Fruit fly (Drosophila melanogaster): Measurements from ENCODE around the gene ND-ASHI.
A peak's percentile ranks its signal among the peaks of the same experiment; 100 is the strongest.

ND-ASHI gene

DNA sequence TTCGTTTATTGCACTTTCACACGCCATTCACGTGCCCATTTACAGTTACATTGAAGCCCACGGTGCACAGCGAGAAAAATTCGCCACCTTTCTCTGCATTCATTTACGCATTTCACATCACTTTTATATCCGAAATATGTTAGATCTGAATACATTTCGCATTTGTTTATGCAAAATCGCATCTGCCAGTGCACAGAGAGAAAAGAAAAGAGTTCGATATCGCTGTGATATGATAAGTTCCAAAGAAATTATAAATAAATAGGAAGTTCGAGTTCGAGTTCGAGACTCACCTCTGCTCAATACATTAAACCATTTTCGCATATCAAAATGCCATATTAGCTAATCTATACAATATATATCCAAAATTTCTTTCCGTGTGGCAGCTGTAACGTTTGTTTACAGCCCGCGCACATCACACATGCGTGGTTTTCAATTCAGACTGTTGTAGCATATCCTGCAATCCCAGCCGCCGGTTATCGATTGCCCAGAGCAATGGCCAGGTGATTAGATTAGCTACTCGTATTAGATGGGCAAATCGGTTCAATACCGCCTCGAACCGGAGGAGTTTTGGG, 22.8 kb downstream of the ND-ASHI start (continued):
- TF ChIP-seq MTF-1 (GFP tag; optimal IDR thresholded peaks at IDR 0.05; ENCODE audit: borderline replicate concordance), result no peak
- TF ChIP-seq H15 (GFP tag; IDR thresholded peaks at IDR 0.05), result peak; percentile 65; the same call in 2 of the 3 replicates
- no peak for TF ChIP-seq Opbp (GFP tag; IDR thresholded peaks at IDR 0.05; ENCODE audit: partially characterized antibody)
- TF ChIP-seq CG3281 (GFP tag; optimal IDR thresholded peaks at IDR 0.05), result peak; percentile 89
- peak; percentile 70 for TF ChIP-seq NK7.1 (GFP tag; optimal IDR thresholded peaks at IDR 0.05)
- no peak for TF ChIP-seq CG2129 (GFP tag; IDR thresholded peaks at IDR 0.05; ENCODE audit: partially characterized antibody)
- peak; percentile 80 for TF ChIP-seq CG14014 (GFP tag; IDR thresholded peaks at IDR 0.05)
- peak; percentile 80 for TF ChIP-seq CG13775 (GFP tag; optimal IDR thresholded peaks at IDR 0.05)
- no peak for TF ChIP-seq pros (GFP tag; optimal IDR thresholded peaks at IDR 0.05)
- TF ChIP-seq CG17385 (GFP tag; optimal IDR thresholded peaks at IDR 0.05), result peak; percentile 82
- TF ChIP-seq dpn (GFP tag; optimal IDR thresholded peaks at IDR 0.05), result peak; percentile 83 to 87
- peak; percentile 71 for TF ChIP-seq H2.0 (GFP tag; IDR thresholded peaks at IDR 0.05)
- peak; percentile 87 for TF ChIP-seq lmd (GFP tag; IDR thresholded peaks at IDR 0.05)
- peak; percentile 87 for TF ChIP-seq CG18619 (GFP tag; optimal IDR thresholded peaks at IDR 0.05)
- peak; percentile 78 for TF ChIP-seq Bteb2 (GFP tag; optimal IDR thresholded peaks at IDR 0.05)
- TF ChIP-seq HLH3B (GFP tag; IDR thresholded peaks at IDR 0.05), result peak; percentile 79
- TF ChIP-seq CG17359 (tag; optimal IDR thresholded peaks at IDR 0.05), result peak; percentile 82
- no peak for TF ChIP-seq sr (GFP tag; IDR thresholded peaks at IDR 0.05)
- TF ChIP-seq cato (GFP tag; optimal IDR thresholded peaks at IDR 0.05; ENCODE audit: borderline replicate concordance), result peak; percentile 70
- peak; percentile 70 to 89 for TF ChIP-seq Hr51 (GFP tag; optimal IDR thresholded peaks at IDR 0.05)
- peak; percentile 99 for TF ChIP-seq CG31224 (GFP tag; IDR thresholded peaks at IDR 0.05)
- peak; percentile 58 for TF ChIP-seq da (GFP tag; optimal IDR thresholded peaks at IDR 0.05)
- TF ChIP-seq CG12659 (GFP tag; optimal IDR thresholded peaks at IDR 0.05), result peak; percentile 86
- peak; percentile 85 for TF ChIP-seq CG32532 (GFP tag; IDR thresholded peaks at IDR 0.05)
- peak; percentile 58 for TF ChIP-seq CG18011 (GFP tag; optimal IDR thresholded peaks at IDR 0.05)
- peak; percentile 89 for TF ChIP-seq dysf (GFP tag; IDR thresholded peaks at IDR 0.05)
- TF ChIP-seq CG9797 (GFP tag; optimal IDR thresholded peaks at IDR 0.05), result no peak
- TF ChIP-seq Atf3 (GFP tag; optimal IDR thresholded peaks at IDR 0.05), result peak; percentile 60
- peak; percentile 78 for TF ChIP-seq crc (GFP tag; optimal IDR thresholded peaks at IDR 0.05)
- no peak for TF ChIP-seq stwl (tag; optimal IDR thresholded peaks at IDR 0.05)
- peak; percentile 72 for TF ChIP-seq org-1 (GFP tag; optimal IDR thresholded peaks at IDR 0.05)
- TF ChIP-seq Pdp1 (GFP tag; optimal IDR thresholded peaks at IDR 0.05), result peak; percentile 70 to 89
- TF ChIP-seq kni (GFP tag; optimal IDR thresholded peaks at IDR 0.05), result peak; percentile 39
- TF ChIP-seq CG15269 (tag; optimal IDR thresholded peaks at IDR 0.05), result peak; percentile 88
- peak in 1 of 2 experiments; percentile 86 for TF ChIP-seq Eip74EF (GFP tag; optimal IDR thresholded peaks at IDR 0.05)
- peak; percentile 84 for TF ChIP-seq fd96Cb (tag; optimal IDR thresholded peaks at IDR 0.05)
- TF ChIP-seq CG8388 (GFP tag; optimal IDR thresholded peaks at IDR 0.05), result peak; percentile 81
- TF ChIP-seq pan (optimal IDR thresholded peaks at IDR 0.05), result no peak
- TF ChIP-seq pan (GFP tag; optimal IDR thresholded peaks at IDR 0.05 in 1 of 2, IDR thresholded peaks at IDR 0.05 in 1 of 2), result peak in 1 of 2 experiments; percentile 83
- TF ChIP-seq Ada2b (GFP tag; IDR thresholded peaks at IDR 0.05), result peak; percentile 79
- TF ChIP-seq CG9727 (GFP tag; optimal IDR thresholded peaks at IDR 0.05), result peak; percentile 91
- TF ChIP-seq Deaf1 (tag; optimal IDR thresholded peaks at IDR 0.05), result peak; percentile 47
- TF ChIP-seq CG2116 (GFP tag; optimal IDR thresholded peaks at IDR 0.05), result peak; percentile 49
- peak; percentile 69 for TF ChIP-seq CG4328 (GFP tag; optimal IDR thresholded peaks at IDR 0.05)
- peak; percentile 88 for TF ChIP-seq CoRest (tag; optimal IDR thresholded peaks at IDR 0.05)
- TF ChIP-seq ems (GFP tag; optimal IDR thresholded peaks at IDR 0.05), result peak; percentile 82
- TF ChIP-seq CG11085 (GFP tag; IDR thresholded peaks at IDR 0.05), result peak; percentile 76
- no peak; the same call in 1 of the 2 replicates for TF ChIP-seq Oaz (GFP tag; IDR thresholded peaks at IDR 0.05)
- peak; percentile 74 for TF ChIP-seq CG18476 (GFP tag; optimal IDR thresholded peaks at IDR 0.05)

Data from whole organism, embryonic.